Worm (Caenorhabditis elegans): ENCODE results near the gene C42C1.3.

Gene C42C1.3

ce11 chrIV:12270392-12270791, at the start of gene C42C1.3:
C42C1.3 (minus strand) TSS chrIV:12270492.
- no peak for TF ChIP-seq unc-62 (GFP tag; optimal IDR thresholded peaks at IDR 0.05)

ce11 chrIV:12311597-12311996, 41.3 kb upstream of the C42C1.3 start, which contains the start of gene oac-58:
oac-58 (minus strand) TSS chrIV:12311697.
- no peak for TF ChIP-seq unc-62 (GFP tag; optimal IDR thresholded peaks at IDR 0.05)

ce11 chrIV:12307720-12308119, 37.4 kb upstream of the C42C1.3 start, which contains the start of gene oac-57:
oac-57 (minus strand) TSS chrIV:12307820.
- TF ChIP-seq unc-62 (GFP tag; optimal IDR thresholded peaks at IDR 0.05): no peak

DNA sequence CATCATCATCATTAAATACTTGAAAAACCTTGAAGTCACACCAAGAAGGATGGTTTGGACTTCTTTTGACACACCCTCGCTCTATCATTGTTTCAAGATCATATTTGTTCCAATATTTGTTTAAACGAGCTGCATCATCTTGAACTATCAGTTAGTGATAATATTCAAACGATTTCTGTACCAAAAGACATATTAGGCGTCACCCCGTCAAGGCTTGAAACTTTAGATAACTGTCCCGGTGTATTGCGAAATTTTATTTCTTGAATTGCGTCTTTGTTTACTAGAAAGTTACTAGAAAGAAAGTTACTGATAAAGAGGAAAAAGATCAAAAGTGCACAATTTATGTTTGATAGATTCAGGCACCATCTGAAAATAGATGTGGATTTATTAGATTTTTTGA, 35.7 kb upstream of the C42C1.3 start:
- no peak for TF ChIP-seq unc-62 (GFP tag; optimal IDR thresholded peaks at IDR 0.05)

- no peak for TF ChIP-seq unc-62 (GFP tag; optimal IDR thresholded peaks at IDR 0.05)
These were observed 34.5 kb upstream of the C42C1.3 start for ce11 chrIV:12304750-12305149.

- no peak for TF ChIP-seq unc-62 (GFP tag; optimal IDR thresholded peaks at IDR 0.05)
These were observed 32.6 kb upstream of the C42C1.3 start for ce11 chrIV:12302885-12303284.

DNA sequence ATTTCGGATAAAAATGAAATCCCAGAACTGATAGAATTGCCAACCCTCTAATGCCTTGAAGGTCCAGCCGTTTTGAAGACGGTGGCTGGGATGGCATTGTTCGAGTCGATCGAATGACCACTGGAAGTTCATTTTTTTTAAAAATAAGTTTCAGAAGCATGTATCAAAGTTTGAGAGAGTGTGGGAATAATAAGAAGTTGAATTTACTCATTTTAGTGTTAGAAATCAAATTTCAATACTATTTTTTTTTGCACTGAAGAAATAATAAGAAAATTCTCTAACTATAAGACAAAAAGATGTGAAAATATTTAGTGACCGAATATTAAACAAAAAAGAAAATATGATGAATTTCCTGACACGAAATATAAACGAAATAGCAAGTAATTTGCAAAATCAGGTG, 30.9 kb upstream of the C42C1.3 start, which contains the start of gene oac-59:
Gene oac-59 (minus strand): TSS at position 101 of the 400 bp plus-strand sequence.
- no peak for TF ChIP-seq unc-62 (GFP tag; optimal IDR thresholded peaks at IDR 0.05)

- no peak for TF ChIP-seq unc-62 (GFP tag; optimal IDR thresholded peaks at IDR 0.05)
These were observed 20.5 kb upstream of the C42C1.3 start, which contains the start of gene C42C1.8 for ce11 chrIV:12290744-12291143. C42C1.8 (plus strand) TSS chrIV:12291044.

DNA sequence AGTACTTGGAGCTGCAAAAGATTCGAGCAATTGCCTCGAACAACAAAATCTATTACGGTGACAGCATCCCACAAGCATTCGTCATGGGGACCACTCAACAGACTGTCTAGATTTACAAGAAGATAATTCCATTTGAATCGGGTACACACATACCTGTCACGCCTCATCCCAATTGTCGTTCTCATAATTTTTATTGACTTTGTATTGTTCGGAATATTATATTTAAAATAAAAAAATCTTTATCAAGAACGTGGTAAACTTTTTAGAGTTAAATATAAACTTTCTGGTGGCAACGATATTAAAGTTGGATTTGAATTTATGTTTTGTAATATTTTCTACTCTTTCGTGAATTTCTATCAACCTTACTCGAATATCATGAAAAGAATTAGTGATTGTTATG, 18.9 kb upstream of the C42C1.3 start, which contains the start of gene C42C1.9:
Gene C42C1.9 (plus strand): TSS at position 301 of the 400 bp plus-strand sequence.
- no peak for TF ChIP-seq unc-62 (GFP tag; optimal IDR thresholded peaks at IDR 0.05)

DNA sequence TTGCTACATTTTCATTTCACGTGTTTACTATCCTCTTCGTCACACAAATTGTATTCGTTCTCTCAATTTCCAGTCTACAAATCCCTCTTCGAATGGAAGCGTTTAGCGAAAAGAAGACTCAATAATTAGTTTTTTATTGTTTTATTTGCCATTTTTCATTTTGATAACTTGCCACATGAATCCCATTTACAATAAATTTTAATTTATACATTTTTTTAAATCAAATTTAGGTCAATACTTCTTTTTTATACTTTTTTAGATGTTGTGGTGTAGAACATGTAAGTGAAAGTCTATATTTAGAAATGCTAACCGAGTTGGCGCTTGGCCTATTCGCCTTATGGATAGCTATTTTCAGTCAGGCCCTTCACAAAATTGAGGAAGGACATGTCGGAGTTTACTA, 17.3 kb upstream of the C42C1.3 start, which contains the start of gene erl-1:
Gene erl-1 (plus strand): TSS at position 301 of the 400 bp plus-strand sequence.
- no peak for TF ChIP-seq unc-62 (GFP tag; optimal IDR thresholded peaks at IDR 0.05)

DNA sequence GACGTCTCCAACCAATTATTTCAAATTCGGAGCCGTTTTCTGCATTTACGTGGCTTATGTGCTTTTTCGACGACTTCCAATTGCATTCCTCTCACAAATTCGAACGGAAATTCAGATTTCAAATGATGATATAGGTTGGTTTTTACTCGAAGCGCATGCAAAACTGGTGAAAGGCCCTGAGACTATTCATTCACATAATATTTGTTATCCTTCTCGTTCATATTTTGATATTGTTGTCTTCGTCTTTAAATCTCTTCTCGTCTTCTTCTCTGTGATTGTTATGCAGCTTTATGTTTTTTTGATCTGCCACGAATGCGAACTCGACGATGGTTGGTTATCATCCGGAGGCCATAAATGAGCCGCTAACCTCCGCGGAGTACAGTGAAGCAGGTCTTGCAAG, 12.6 kb upstream of the C42C1.3 start, which contains the start of gene hpo-12:
Gene hpo-12 (plus strand): TSS at position 301 of the 400 bp plus-strand sequence.
- no peak for TF ChIP-seq unc-62 (GFP tag; optimal IDR thresholded peaks at IDR 0.05)

DNA sequence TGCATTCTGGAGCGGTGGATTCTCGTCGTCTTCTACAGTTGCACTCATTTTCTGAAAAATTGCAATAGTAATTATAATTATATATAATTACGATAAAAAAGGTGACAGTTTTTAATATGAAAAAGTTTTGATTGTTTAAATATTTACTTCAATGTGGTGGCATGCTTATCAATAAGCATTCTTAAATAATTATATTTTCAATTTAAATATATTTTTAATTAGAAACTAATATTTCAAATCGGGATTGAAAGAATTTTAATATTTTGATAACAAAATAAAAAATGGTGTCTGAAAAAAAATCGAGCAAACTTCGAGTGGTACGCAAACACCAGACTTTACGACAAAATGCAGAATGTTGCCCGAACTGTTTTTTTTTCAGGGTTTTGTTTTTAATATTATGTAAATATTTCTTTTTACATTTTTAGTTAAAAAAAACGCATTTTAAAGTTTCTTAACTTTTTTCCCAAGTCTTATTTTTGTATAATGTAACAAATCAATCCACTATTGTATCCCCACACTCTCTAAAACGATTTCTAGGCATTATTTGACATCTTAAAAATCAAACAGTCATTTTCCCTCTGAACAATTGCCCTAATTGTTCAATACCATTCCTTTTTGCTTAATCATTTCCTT, 12.0 kb upstream of the C42C1.3 start, which contains the start of the genes C42C1.12 and C42C1.19:
Gene C42C1.12 (minus strand): TSS at position 51 of the 633 bp plus-strand sequence.
Gene C42C1.19 (plus strand): TSS at position 583 of the 633 bp plus-strand sequence.
- no peak for TF ChIP-seq unc-62 (GFP tag; optimal IDR thresholded peaks at IDR 0.05)

DNA sequence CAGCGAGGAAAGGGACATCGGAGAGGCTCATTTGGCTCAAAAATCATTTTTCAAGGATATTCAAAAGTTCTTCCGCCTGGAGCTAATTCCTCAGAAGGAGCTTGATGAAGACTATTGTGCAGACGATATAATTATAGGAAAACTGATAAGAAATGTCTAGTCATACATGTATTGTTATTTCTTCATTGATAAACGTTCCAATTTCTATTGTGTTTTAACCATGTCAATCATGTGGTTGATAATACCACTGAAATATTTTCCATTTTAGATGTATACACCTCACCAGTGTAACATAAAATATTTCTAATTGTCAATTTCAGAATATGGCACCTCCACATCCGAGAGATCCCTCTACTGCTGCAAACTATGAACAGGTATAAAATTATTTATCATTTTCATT, 9.0 kb upstream of the C42C1.3 start, which contains the start of gene ltah-1.1:
Gene ltah-1.1 (plus strand): TSS at position 283 of the 400 bp plus-strand sequence.
- no peak for TF ChIP-seq unc-62 (GFP tag; optimal IDR thresholded peaks at IDR 0.05)

- no peak for TF ChIP-seq unc-62 (GFP tag; optimal IDR thresholded peaks at IDR 0.05)
These were observed 8.2 kb upstream of the C42C1.3 start, which contains the start of the genes tag-335 and vkmt-1 for ce11 chrIV:12278507-12278906. tag-335 (minus strand) TSS chrIV:12278594. vkmt-1 (plus strand) TSS chrIV:12278725.

ce11 chrIV:12275892-12276291, 5.6 kb upstream of the C42C1.3 start, which contains the start of gene vps-8:
vps-8 (minus strand) TSS chrIV:12275992.
- TF ChIP-seq unc-62 (GFP tag; optimal IDR thresholded peaks at IDR 0.05): no peak

- TF ChIP-seq unc-62 (GFP tag; optimal IDR thresholded peaks at IDR 0.05): no peak
These were observed 4.1 kb upstream of the C42C1.3 start for ce11 chrIV:12274365-12274764.
